Worm (Caenorhabditis elegans): ENCODE measurements around the gene C44B7.11.

DNA sequence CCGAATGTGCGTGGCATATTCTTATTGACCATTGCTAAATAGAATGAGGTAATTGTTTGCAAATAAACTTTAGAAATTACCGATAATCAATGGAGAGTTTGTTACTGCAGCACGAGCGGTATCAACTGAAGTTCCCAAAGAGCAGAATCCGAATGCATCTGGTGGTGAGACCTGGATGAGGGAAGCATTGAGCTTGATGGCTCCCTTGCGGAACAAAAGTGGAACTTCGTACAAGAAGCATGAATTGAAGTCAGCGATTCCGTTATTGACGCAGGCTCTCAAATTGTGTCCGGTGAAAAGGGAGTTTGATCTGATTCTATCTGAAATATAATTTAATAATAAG is 7.8 kb downstream of the C44B7.11 start:
- TF ChIP-seq nhr-28 (tag; optimal IDR thresholded peaks at IDR 0.05) (no peak), ztf-11 (tag; optimal IDR thresholded peaks at IDR 0.05) (no peak), nhr-237 (tag; optimal IDR thresholded peaks at IDR 0.05) (no peak), mls-2 (tag; optimal IDR thresholded peaks at IDR 0.05) (no peak), elt-1 (tag; optimal IDR thresholded peaks at IDR 0.05; ENCODE audit: borderline replicate concordance, insufficient read depth) (no peak), sem-2 (GFP tag; optimal IDR thresholded peaks at IDR 0.05) (no peak), elt-3 (tag; optimal IDR thresholded peaks at IDR 0.05) (no peak)

All from whole organism, mixed stage, embryonic.